Fruit fly (Drosophila melanogaster) whole organism: Measurements from ENCODE around the gene CG10486.

Experiments used
- CG8478 ChIP-seq: fragments of >200 bp; optimal IDR thresholded peaks from 2 replicates; lab custom pipeline; 2018; ENCODE audit warnings: inconsistent platforms
- Dll ChIP-seq: fragments of >200 bp; optimal IDR thresholded peaks from 2 replicates; lab custom pipeline; 2017
- EcR ChIP-seq, 2 experiments: fragments of >200 bp; optimal IDR thresholded peaks; 2 replicates each; lab custom pipeline; 2017; ENCODE audit warnings: missing biosample characterization in 2 of 2, missing genetic modification characterization in 2 of 2, missing genetic modification reagents in 2 of 2
- pan ChIP-seq: fragments of >200 bp; optimal IDR thresholded peaks from 2 replicates; lab custom pipeline; 2017
- psq ChIP-seq: fragments of >200 bp; optimal IDR thresholded peaks from 2 replicates; lab custom pipeline; 2017
- usp ChIP-seq: fragments of >200 bp; optimal IDR thresholded peaks from 2 replicates; lab custom pipeline; 2017; ENCODE audit warnings: missing biosample characterization, missing genetic modification characterization, mixed read lengths

Gene CG10486

dm6 chr3L:5899305-5899704, 7.2 kb downstream of the CG10486 start, which contains the start of gene CG32409:
Gene CG32409, plus strand, starts transcription at chr3L:5899528.
- TF ChIP-seq usp (GFP tag; lab: Kevin White, UChicago) (no peak), EcR (GFP tag; optimal IDR thresholded peaks at IDR 0.05; lab: Kevin White, UChicago) (no peak), Dll (lab: Kevin White, UChicago) (no peak), pan (lab: Kevin White, UChicago) (no peak), CG8478 (lab: Kevin White, UChicago) (no peak), psq (no peak)

dm6 chr3L:5897228-5897688, 9.2 kb downstream of the CG10486 start, which contains the start of the genes PolE2 and CG5592:
Gene PolE2, minus strand, starts transcription at chr3L:5897435.
Gene CG5592, plus strand, starts transcription at chr3L:5897638.
- TF ChIP-seq EcR (GFP tag; optimal IDR thresholded peaks at IDR 0.05; lab: Kevin White, UChicago) (no peak), pan (lab: Kevin White, UChicago) (no peak), CG8478 (lab: Kevin White, UChicago) (no peak), Dll (lab: Kevin White, UChicago) (no peak), usp (GFP tag; lab: Kevin White, UChicago) (no peak), psq (no peak)

dm6 chr3L:5893063-5893462, 13.4 kb downstream of the CG10486 start:
- TF ChIP-seq CG8478 (lab: Kevin White, UChicago): no peak
- no peak for TF ChIP-seq psq
- no peak for TF ChIP-seq pan (lab: Kevin White, UChicago)
- no peak for TF ChIP-seq Dll (lab: Kevin White, UChicago)
- TF ChIP-seq EcR (GFP tag; optimal IDR thresholded peaks at IDR 0.05; lab: Kevin White, UChicago): no peak
- TF ChIP-seq usp (GFP tag; lab: Kevin White, UChicago): no peak

- TF ChIP-seq CG8478 (lab: Kevin White, UChicago) (no peak), psq (no peak), pan (lab: Kevin White, UChicago) (no peak), EcR (GFP tag; optimal IDR thresholded peaks at IDR 0.05; lab: Kevin White, UChicago) (no peak), usp (GFP tag; lab: Kevin White, UChicago) (no peak), Dll (lab: Kevin White, UChicago) (no peak)
These were observed 14.7 kb downstream of the CG10486 start for dm6 chr3L:5891812-5892211.

DNA sequence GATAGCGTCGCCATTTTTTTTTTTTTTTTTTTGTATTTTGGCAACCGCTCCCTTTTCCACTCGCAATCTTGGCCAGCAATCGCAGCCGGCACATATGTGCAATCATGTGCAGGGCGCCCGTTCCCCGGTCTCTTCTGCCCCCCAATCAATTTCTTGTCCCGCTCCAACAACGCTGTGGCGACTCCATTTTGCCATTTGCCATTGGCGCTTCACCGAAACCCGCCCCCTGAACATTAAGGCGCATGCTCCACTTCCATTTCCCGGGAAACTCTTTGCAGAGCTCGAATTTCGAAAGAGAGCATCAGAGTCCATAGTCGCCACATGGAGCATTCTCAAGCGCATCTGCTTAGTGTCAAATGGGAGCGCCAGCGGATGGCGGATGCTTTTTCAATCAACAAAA, 15.4 kb downstream of the CG10486 start:
- TF ChIP-seq pan (lab: Kevin White, UChicago): no peak
- no peak for TF ChIP-seq psq
- no peak for TF ChIP-seq EcR (GFP tag; optimal IDR thresholded peaks at IDR 0.05; lab: Kevin White, UChicago)

DNA sequence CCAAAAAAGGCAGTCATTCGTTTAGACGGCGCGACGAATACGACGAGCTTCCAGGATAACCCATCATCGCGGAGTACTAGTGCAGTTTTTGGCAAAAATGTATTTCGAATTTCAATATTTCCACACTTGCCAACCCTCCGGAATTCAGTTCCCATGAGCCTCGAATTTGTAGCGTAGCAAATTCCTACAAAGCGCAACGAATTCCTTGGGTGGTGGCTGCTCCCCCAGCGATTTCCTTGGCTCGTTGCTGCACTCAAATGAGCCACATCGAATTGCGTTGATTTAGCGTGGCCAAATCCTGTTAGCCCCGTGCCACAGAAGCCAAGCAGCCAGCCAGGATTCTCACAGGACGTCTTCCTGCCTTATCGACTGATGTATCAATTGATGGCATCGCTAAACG, 21.8 kb downstream of the CG10486 start:
- TF ChIP-seq psq (no peak), EcR (GFP tag; optimal IDR thresholded peaks at IDR 0.05; lab: Kevin White, UChicago) (no peak), pan (lab: Kevin White, UChicago) (no peak)

DNA sequence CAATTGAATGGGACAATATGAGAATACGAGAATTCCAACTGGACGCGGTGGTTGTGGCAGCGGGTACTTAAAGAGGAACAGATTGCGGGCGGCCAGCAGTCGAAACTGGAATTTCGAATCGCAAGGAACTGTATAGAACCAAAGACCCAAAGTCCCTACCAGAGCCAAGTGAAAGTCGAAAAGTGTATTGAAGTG, 24.4 kb downstream of the CG10486 start, which contains the start of gene CG13287:
Gene CG13287, plus strand, starts transcription at position 96 of the 195 bp plus-strand sequence.
- no peak for TF ChIP-seq CG8478 (lab: Kevin White, UChicago)
- no peak for TF ChIP-seq EcR (GFP tag; optimal IDR thresholded peaks at IDR 0.05; lab: Kevin White, UChicago)
- no peak for TF ChIP-seq usp (GFP tag; lab: Kevin White, UChicago)
- TF ChIP-seq psq: no peak
- TF ChIP-seq Dll (lab: Kevin White, UChicago): no peak
- TF ChIP-seq pan (lab: Kevin White, UChicago): no peak

DNA sequence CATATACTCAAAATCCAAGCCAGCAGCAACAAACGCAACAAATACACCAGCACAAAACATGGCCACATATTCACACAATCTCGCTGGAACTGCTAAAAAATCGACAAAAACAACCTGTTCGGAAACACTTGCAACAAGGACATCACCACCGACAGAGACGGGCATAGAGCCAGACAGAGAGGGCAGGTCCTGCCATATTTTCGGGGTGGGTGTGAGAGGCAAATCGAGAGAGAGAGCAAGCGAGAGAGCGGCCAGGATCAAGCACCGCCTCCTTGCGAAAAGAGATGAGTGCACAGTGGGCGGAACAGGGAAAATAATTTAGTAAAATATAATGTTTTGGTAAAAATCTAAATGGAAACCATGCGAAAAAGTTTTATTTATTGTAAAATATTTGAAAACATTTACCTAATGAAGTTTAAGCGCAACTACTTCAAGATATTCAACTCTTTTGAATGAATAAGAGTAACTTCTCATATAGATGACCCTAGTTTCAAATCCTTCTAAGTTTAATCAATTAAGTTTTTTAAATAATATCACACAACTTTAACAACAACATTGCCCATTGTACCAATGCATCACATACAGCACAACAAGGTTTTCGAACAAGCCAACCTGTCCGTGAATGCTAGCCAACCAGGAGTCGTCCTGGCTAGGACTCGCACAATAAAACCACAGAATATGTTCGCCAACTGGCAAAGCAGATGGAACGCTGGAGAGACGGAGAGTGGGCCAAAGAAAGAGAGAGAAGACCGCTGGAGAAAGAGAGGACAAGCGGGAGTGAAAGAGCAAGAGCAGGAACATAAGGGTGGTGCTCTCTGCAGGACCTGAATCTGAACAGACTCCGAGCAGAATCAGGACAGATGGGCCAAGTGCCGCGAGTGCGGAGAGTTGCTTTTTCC, 24.9 kb downstream of the CG10486 start:
- TF ChIP-seq psq: no peak
- no peak for TF ChIP-seq Dll (lab: Kevin White, UChicago)
- TF ChIP-seq CG8478 (lab: Kevin White, UChicago): no peak
- no peak for TF ChIP-seq pan (lab: Kevin White, UChicago)
- TF ChIP-seq usp (GFP tag; lab: Kevin White, UChicago): no peak
- TF ChIP-seq EcR (GFP tag; optimal IDR thresholded peaks at IDR 0.05; lab: Kevin White, UChicago): no peak

DNA sequence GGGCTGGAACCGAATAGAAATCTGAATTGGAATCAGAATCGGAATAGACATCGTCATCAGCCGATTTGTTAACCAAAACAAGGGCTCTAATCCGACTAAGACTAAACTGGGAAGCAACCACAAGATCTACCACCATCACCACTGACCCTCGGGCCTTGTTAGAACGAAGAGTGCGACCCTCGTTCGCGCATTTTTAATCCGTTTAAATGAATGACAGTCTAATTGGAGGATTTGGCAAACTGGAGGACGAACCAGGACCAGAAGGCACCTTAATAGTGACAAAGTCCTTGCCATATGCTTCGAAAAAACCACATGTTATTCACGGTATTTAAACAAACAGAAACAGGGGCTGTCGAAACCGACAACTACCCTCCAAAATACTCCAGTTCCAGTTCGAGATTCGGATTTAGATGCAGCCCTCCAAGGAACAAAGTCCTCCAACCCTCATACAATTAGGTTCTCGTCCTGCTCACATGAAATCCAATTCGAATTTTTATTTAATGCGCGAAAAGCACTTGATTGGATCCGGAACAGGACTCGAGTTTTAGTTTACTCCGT, 27.7 kb downstream of the CG10486 start:
- TF ChIP-seq EcR (GFP tag; optimal IDR thresholded peaks at IDR 0.05; lab: Kevin White, UChicago) (no peak), usp (GFP tag; lab: Kevin White, UChicago) (no peak), psq (no peak), CG8478 (lab: Kevin White, UChicago) (no peak), Dll (lab: Kevin White, UChicago) (no peak), pan (lab: Kevin White, UChicago) (no peak)

DNA sequence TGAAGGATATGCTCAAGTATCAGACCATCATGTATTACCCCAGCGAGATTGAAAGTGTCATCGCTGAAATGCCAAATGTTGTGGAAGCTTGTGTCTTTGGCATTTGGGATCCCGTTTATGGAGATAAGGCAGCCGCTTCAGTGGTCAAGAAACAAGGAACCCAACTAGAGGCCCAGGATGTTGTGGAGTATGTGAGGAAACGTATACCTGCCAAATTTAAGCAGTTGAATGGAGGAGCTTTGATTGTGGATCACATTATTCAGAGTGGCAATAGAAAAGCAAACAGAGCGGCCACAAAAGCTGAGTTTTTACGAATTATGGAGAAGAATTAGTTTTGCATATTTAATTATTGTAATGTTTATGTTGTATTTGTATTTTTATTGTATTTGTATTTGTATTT, 33.5 kb downstream of the CG10486 start, which contains the start of gene CG18586:
Gene CG18586, plus strand, starts transcription at position 301 of the 400 bp plus-strand sequence.
- TF ChIP-seq pan (lab: Kevin White, UChicago): no peak
- TF ChIP-seq CG8478 (lab: Kevin White, UChicago): no peak
- no peak for TF ChIP-seq psq
- no peak for TF ChIP-seq EcR (GFP tag; optimal IDR thresholded peaks at IDR 0.05; lab: Kevin White, UChicago)
- no peak for TF ChIP-seq Dll (lab: Kevin White, UChicago)

DNA sequence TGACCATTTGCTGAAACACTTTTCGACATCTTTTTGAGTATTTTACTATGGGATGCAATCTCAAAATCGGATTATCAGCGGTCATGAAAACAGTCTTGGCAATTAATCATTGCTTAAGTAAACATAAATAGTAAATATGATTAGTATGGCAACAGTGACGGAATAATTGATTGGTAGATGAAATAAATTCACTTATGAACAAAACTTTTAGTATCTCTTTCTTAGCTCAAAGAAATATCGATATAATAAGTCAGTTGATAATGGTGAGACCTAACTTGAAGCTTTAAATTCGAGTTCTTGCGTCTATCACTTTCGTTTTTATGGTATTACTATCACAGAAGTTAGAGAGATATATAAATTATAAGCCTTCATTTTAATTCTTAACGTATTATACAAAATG, 35.3 kb downstream of the CG10486 start, which contains the start of gene CG5568:
Gene CG5568, plus strand, starts transcription at position 301 of the 400 bp plus-strand sequence.
- TF ChIP-seq CG8478 (lab: Kevin White, UChicago): no peak
- TF ChIP-seq usp (GFP tag; lab: Kevin White, UChicago): no peak
- no peak for TF ChIP-seq pan (lab: Kevin White, UChicago)
- no peak for TF ChIP-seq EcR (GFP tag; optimal IDR thresholded peaks at IDR 0.05; lab: Kevin White, UChicago)
- no peak for TF ChIP-seq Dll (lab: Kevin White, UChicago)
- no peak for TF ChIP-seq psq
